Worm (Caenorhabditis elegans): Measurements from ENCODE around the gene pho-13.

DNA sequence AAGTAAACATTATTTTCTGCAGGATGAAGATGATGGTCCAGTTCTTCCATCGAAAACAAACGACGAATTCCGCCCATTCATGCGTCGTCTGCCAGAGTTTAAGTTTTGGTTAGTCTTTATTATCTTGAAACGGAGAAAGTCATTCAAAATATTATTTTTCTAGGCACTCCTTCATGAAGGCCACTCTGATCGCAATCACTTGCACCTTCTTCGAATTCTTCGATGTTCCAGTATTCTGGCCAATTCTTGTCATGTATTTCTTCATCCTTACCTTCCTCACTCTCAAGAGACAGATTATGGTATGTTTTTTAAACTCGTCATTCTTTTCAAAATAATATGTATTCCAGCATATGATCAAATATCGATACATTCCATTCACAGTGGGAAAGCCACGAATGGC is 5.0 kb upstream of the pho-13 start:
- TF ChIP-seq egl-27 (tag; optimal IDR thresholded peaks at IDR 0.05), result no peak
- TF ChIP-seq dpl-1 (GFP tag; optimal IDR thresholded peaks at IDR 0.05), result no peak
- TF ChIP-seq skn-1 (tag; optimal IDR thresholded peaks at IDR 0.05), result no peak
- no peak for TF ChIP-seq ceh-88 (GFP tag; IDR thresholded peaks at IDR 0.05)
- no peak for TF ChIP-seq ama-1 (optimal IDR thresholded peaks at IDR 0.05)
- no peak for TF ChIP-seq fkh-10 (GFP tag; optimal IDR thresholded peaks at IDR 0.05)
- TF ChIP-seq lin-13 (GFP tag; optimal IDR thresholded peaks at IDR 0.05), result peak; percentile 9
- no peak for TF ChIP-seq hlh-4 (tag; optimal IDR thresholded peaks at IDR 0.05)

All from whole organism, L1 larva.